Fruit fly (Drosophila melanogaster) whole organism, adult: Measurements from ENCODE around the gene tipE.

Experiments
- CG12768 ChIP-seq: fragments of 200-800 bp; sonication (Bioruptor generic); optimal IDR thresholded peaks from 2 replicates; lab custom pipeline; 2017; ENCODE audit warnings: missing biosample characterization, missing genetic modification characterization, mild to moderate bottlenecking, moderate library complexity, missing genetic modification reagents
- CG14711 ChIP-seq: fragments of 200-800 bp; sonication (Bioruptor generic); optimal IDR thresholded peaks from 2 replicates; lab custom pipeline; 2018; ENCODE audit warnings: missing biosample characterization, mild to moderate bottlenecking, missing genetic modification characterization, moderate library complexity
- CG1620 ChIP-seq: fragments of 200-800 bp; sonication (Bioruptor generic); optimal IDR thresholded peaks from 2 replicates; lab custom pipeline; 2016; ENCODE audit warnings: missing biosample characterization, missing genetic modification characterization
- CG7045 ChIP-seq: fragments of 200-800 bp; sonication (Bioruptor generic); optimal IDR thresholded peaks from 2 replicates; lab custom pipeline; 2017; ENCODE audit warnings: missing biosample characterization, mild to moderate bottlenecking, missing genetic modification characterization
- CG7101 ChIP-seq: fragments of 200-800 bp; sonication (Bioruptor generic); optimal IDR thresholded peaks from 2 replicates; lab custom pipeline; 2018; ENCODE audit warnings: missing biosample characterization, mild to moderate bottlenecking, missing genetic modification characterization, moderate library complexity
- Clk ChIP-seq: fragments of 200-800 bp; sonication (Bioruptor generic); optimal IDR thresholded peaks from 2 replicates; lab custom pipeline; 2017; ENCODE audit warnings: missing biosample characterization, missing genetic modification characterization
- Hr96 ChIP-seq: fragments of 200-800 bp; sonication (Bioruptor generic); optimal IDR thresholded peaks from 2 replicates; lab custom pipeline; 2016; ENCODE audit warnings: missing biosample characterization, missing genetic modification characterization
- bab1 ChIP-seq: fragments of 200-800 bp; sonication (Bioruptor generic); optimal IDR thresholded peaks from 3 replicates; lab custom pipeline; 2019; ENCODE audit warnings: missing biosample characterization, mild to moderate bottlenecking, missing genetic modification characterization, moderate library complexity
- cic ChIP-seq: fragments of 200-800 bp; sonication (Bioruptor generic); optimal IDR thresholded peaks from 2 replicates; lab custom pipeline; 2017; ENCODE audit warnings: missing biosample characterization, mild to moderate bottlenecking, missing genetic modification characterization, moderate library complexity
- cnc ChIP-seq, 2 experiments: fragments of >200 bp; optimal IDR thresholded peaks; 2 replicates each; lab custom pipeline; 2017
- ovo ChIP-seq: fragments of 200-800 bp; sonication (Bioruptor generic); optimal IDR thresholded peaks from 2 replicates; lab custom pipeline; 2016; ENCODE audit warnings: missing biosample characterization, missing genetic modification characterization
- tj ChIP-seq: fragments of 200-800 bp; sonication (Bioruptor generic); optimal IDR thresholded peaks from 3 replicates; lab custom pipeline; 2017; ENCODE audit warnings: missing biosample characterization, mild to moderate bottlenecking, missing genetic modification characterization, moderate library complexity

DNA sequence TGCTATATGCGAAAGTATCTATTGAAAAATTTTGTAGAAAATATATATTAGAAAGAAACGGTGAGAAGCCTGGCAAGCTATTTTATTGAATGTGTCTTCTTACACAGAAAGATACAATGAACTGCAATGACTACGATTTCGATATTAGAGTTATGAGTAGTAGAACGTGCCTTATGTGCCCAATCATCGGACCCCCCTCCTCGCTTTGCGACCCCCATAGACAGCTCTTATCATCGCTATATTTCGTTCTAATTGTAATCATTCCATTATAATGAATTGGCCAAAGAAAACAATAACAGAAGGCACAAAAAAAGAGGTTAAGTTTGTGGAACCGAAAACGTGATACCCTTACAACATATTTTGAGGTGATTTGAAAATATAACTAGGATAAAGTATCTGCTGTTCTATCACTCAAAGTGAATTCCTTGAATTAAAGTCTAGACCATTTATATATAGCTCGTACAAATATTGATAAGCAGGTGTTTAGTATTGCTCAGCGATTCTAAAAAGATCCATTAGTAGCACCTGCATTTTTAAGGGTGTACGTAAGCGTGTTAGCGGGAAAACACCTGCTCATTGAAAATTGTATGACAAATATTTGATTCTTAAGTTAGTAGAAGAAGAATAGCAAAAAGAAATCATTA lies 44.5 kb downstream of the tipE start:
- TF ChIP-seq CG7101 (tag; lab: Kevin White, UChicago) (no peak), CG12768 (GFP tag; lab: Kevin White, UChicago) (no peak), bab1 (GFP tag; lab: Kevin White, UChicago) (no peak), cnc (optimal IDR thresholded peaks at IDR 0.05; lab: Kevin White, UChicago) (no peak), CG14711 (tag; lab: Kevin White, UChicago) (no peak), CG7045 (no peak), CG1620 (GFP tag; lab: Kevin White, UChicago) (no peak), Hr96 (GFP tag; lab: Kevin White, UChicago) (no peak), tj (no peak), ovo (no peak), cic (GFP tag; lab: Kevin White, UChicago) (no peak), Clk (no peak)
